Fruit fly (Drosophila melanogaster) whole organism, embryonic: Measurements from ENCODE around the gene CCDC53.
A peak's percentile ranks its signal among the peaks of the same experiment; 100 is the strongest.

Experiments
- Ada2b ChIP-seq: fragments of 200-800 bp; sonication (Bioruptor generic); IDR thresholded peaks from 2 replicates; pipeline ENCODE4 v1.3.6; 2022; ENCODE audit warnings: missing biosample characterization, missing genetic modification characterization
- CG10654 ChIP-seq: fragments of 200-800 bp; sonication (Bioruptor generic); optimal IDR thresholded peaks from 2 replicates; lab custom pipeline; 2016; ENCODE audit warnings: missing biosample characterization, missing genetic modification characterization
- CG11093 ChIP-seq: fragments of 200-800 bp; sonication (Bioruptor generic); IDR thresholded peaks from 3 replicates; pipeline ENCODE4 v1.3.6; 2022; ENCODE audit warnings: missing biosample characterization, missing genetic modification characterization
- CG11456 ChIP-seq: fragments of 200-800 bp; sonication (Bioruptor generic); IDR thresholded peaks from 3 replicates; pipeline ENCODE4 v1.3.6; 2022; ENCODE audit warnings: missing biosample characterization, missing genetic modification characterization
- CG12219 ChIP-seq: fragments of 200-800 bp; sonication (Bioruptor generic); optimal IDR thresholded peaks from 3 replicates; lab custom pipeline; 2018; ENCODE audit warnings: missing biosample characterization, mild to moderate bottlenecking, missing genetic modification characterization
- CG14860 ChIP-seq: fragments of 200-800 bp; sonication (Bioruptor generic); IDR thresholded peaks from 3 replicates; pipeline ENCODE4 v1.3.6; 2022; ENCODE audit warnings: missing biosample characterization, missing genetic modification characterization; ENCODE audit not compliant: partially characterized antibody
- CG15073 ChIP-seq: fragments of 200-800 bp; sonication (Bioruptor generic); optimal IDR thresholded peaks from 2 replicates; lab custom pipeline; 2016; ENCODE audit warnings: missing biosample characterization, missing genetic modification characterization
- CG16815 ChIP-seq: fragments of 200-800 bp; sonication (Bioruptor generic); optimal IDR thresholded peaks from 3 replicates; lab custom pipeline; 2017; ENCODE audit warnings: missing biosample characterization, mild to moderate bottlenecking, missing genetic modification characterization
- CG17802 ChIP-seq: fragments of 200-800 bp; sonication (Bioruptor generic); optimal IDR thresholded peaks from 2 replicates; lab custom pipeline; 2018; ENCODE audit warnings: missing biosample characterization, mild to moderate bottlenecking, missing genetic modification characterization, moderate library complexity
- CG31388 ChIP-seq: fragments of 200-800 bp; sonication (Bioruptor generic); optimal IDR thresholded peaks from 2 replicates; lab custom pipeline; 2016; ENCODE audit warnings: missing biosample characterization, missing genetic modification characterization
- CG31441 ChIP-seq: fragments of 200-800 bp; sonication (Bioruptor generic); IDR thresholded peaks from 2 replicates; pipeline ENCODE4 v1.3.6; 2022; ENCODE audit warnings: missing biosample characterization, missing genetic modification characterization
- CG42726 ChIP-seq: fragments of 200-800 bp; sonication (Bioruptor generic); IDR thresholded peaks from 2 replicates; pipeline ENCODE4 v1.3.6; 2022; ENCODE audit warnings: missing biosample characterization, missing genetic modification characterization; ENCODE audit not compliant: partially characterized antibody
- CG4328 ChIP-seq: fragments of 200-800 bp; sonication (Bioruptor generic); optimal IDR thresholded peaks from 3 replicates; lab custom pipeline; 2017; ENCODE audit warnings: missing biosample characterization, missing genetic modification reagents, missing genetic modification characterization
- CG4404 ChIP-seq: fragments of 200-800 bp; sonication (Bioruptor generic); IDR thresholded peaks from 2 replicates; pipeline ENCODE4 v1.3.6; 2022; ENCODE audit warnings: missing biosample characterization, missing genetic modification characterization
- CG5953 ChIP-seq: fragments of 200-800 bp; sonication (Bioruptor generic); IDR thresholded peaks from 2 replicates; pipeline ENCODE4 v1.3.6; 2022; ENCODE audit warnings: missing biosample characterization, missing genetic modification characterization
- CG6813 ChIP-seq: fragments of 200-800 bp; sonication (Bioruptor generic); optimal IDR thresholded peaks from 2 replicates; lab custom pipeline; 2017; ENCODE audit warnings: missing biosample characterization, missing genetic modification characterization, mild to moderate bottlenecking, moderate library complexity, missing genetic modification reagents
- CG8089 ChIP-seq: fragments of 200-800 bp; sonication (Bioruptor generic); optimal IDR thresholded peaks from 3 replicates; lab custom pipeline; 2016; ENCODE audit warnings: missing biosample characterization, missing genetic modification characterization
- CG8290 ChIP-seq, 3 experiments: fragments of 200-800 bp; sonication (Bioruptor generic); optimal IDR thresholded peaks; 2 replicates each; lab custom pipeline; 2016 to 2019; ENCODE audit warnings: missing biosample characterization in 3 of 3, missing genetic modification characterization in 3 of 3, mild to moderate bottlenecking in 2 of 3, moderate library complexity in 1 of 3
- CG8388 ChIP-seq: fragments of 200-800 bp; sonication (Bioruptor generic); optimal IDR thresholded peaks from 2 replicates; lab custom pipeline; 2019; ENCODE audit warnings: missing biosample characterization, mild to moderate bottlenecking, missing genetic modification characterization, moderate library complexity
- Dip2 ChIP-seq: fragments of 200-800 bp; sonication (Bioruptor generic); IDR thresholded peaks from 2 replicates; pipeline ENCODE4 v1.3.6; 2022; ENCODE audit warnings: missing biosample characterization, missing genetic modification characterization
- Gsc ChIP-seq: fragments of 200-800 bp; sonication (Bioruptor generic); IDR thresholded peaks from 2 replicates; pipeline ENCODE4 v1.3.6; 2022; ENCODE audit warnings: missing biosample characterization, missing genetic modification characterization
- HmgD ChIP-seq: fragments of 200-800 bp; sonication (Bioruptor generic); optimal IDR thresholded peaks from 3 replicates; lab custom pipeline; 2016; ENCODE audit warnings: missing biosample characterization, missing genetic modification characterization
- Hr51 ChIP-seq, 2 experiments: fragments of 200-800 bp; sonication (Bioruptor generic); optimal IDR thresholded peaks; 2 replicates in 1 of 2; 3 replicates in 1 of 2; lab custom pipeline; 2016 to 2018; ENCODE audit warnings: missing biosample characterization in 2 of 2, missing genetic modification characterization in 2 of 2, mild to moderate bottlenecking in 1 of 2, moderate library complexity in 1 of 2
- Lpt ChIP-seq: fragments of >200 bp; optimal IDR thresholded peaks from 2 replicates; lab custom pipeline; 2018; ENCODE audit warnings: missing biosample characterization, missing genetic modification characterization
- Meics ChIP-seq: fragments of 200-800 bp; sonication (Bioruptor generic); optimal IDR thresholded peaks from 2 replicates; lab custom pipeline; 2017; ENCODE audit warnings: missing biosample characterization, mild to moderate bottlenecking, missing genetic modification characterization
- Myb ChIP-seq: fragments of 200-800 bp; sonication (Bioruptor generic); optimal IDR thresholded peaks from 2 replicates; lab custom pipeline; 2016; ENCODE audit warnings: missing biosample characterization, missing genetic modification characterization
- Ptx1 ChIP-seq: fragments of 200-800 bp; sonication (Bioruptor generic); IDR thresholded peaks from 2 replicates; pipeline ENCODE4 v1.3.6; 2022; ENCODE audit warnings: missing biosample characterization, missing genetic modification characterization
- Side ChIP-seq: fragments of 200-800 bp; sonication (Bioruptor generic); optimal IDR thresholded peaks from 2 replicates; lab custom pipeline; 2016; ENCODE audit warnings: missing biosample characterization, missing genetic modification characterization
- Xbp1 ChIP-seq: fragments of 200-800 bp; sonication (Bioruptor generic); optimal IDR thresholded peaks from 3 replicates; lab custom pipeline; 2016; ENCODE audit warnings: missing biosample characterization, mild to moderate bottlenecking, missing genetic modification characterization
- abd-A ChIP-seq: fragments of 200-800 bp; sonication (Bioruptor generic); optimal IDR thresholded peaks from 3 replicates; lab custom pipeline; 2019; ENCODE audit warnings: missing biosample characterization, mild to moderate bottlenecking, missing genetic modification characterization, moderate library complexity
- bsh ChIP-seq, 2 experiments: fragments of 200-800 bp; sonication (Bioruptor generic); optimal IDR thresholded peaks; 2 replicates each; lab custom pipeline; 2017 to 2018; ENCODE audit warnings: mild to moderate bottlenecking in 2 of 2, missing biosample characterization in 2 of 2, missing genetic modification characterization in 2 of 2, moderate library complexity in 1 of 2
- chm ChIP-seq: fragments of 200-800 bp; sonication (Bioruptor generic); IDR thresholded peaks from 2 replicates; pipeline ENCODE4 v1.3.6; 2022; ENCODE audit warnings: missing biosample characterization, missing genetic modification characterization
- croc ChIP-seq: fragments of 200-800 bp; sonication (Bioruptor generic); conservative IDR thresholded peaks from 3 replicates; pipeline ENCODE4 v1.3.6; 2022; ENCODE audit warnings: missing biosample characterization, missing genetic modification characterization
- dan ChIP-seq: fragments of 200-800 bp; sonication (Bioruptor generic); IDR thresholded peaks from 2 replicates; pipeline ENCODE4 v1.3.6; 2022; ENCODE audit warnings: missing biosample characterization, missing genetic modification characterization
- en ChIP-seq: fragments of 200-800 bp; sonication (Bioruptor generic); optimal IDR thresholded peaks from 2 replicates; lab custom pipeline; 2016; ENCODE audit warnings: missing biosample characterization, missing genetic modification characterization
- fd102C ChIP-seq: fragments of 200-800 bp; sonication (Bioruptor generic); optimal IDR thresholded peaks from 2 replicates; lab custom pipeline; 2018; ENCODE audit warnings: missing biosample characterization, mild to moderate bottlenecking, missing genetic modification characterization, moderate library complexity
- gem ChIP-seq: fragments of 200-800 bp; sonication (Bioruptor generic); optimal IDR thresholded peaks from 2 replicates; lab custom pipeline; 2019; ENCODE audit warnings: missing biosample characterization, mild to moderate bottlenecking, missing genetic modification characterization, moderate library complexity
- gfzf ChIP-seq: fragments of 200-800 bp; sonication (Bioruptor generic); optimal IDR thresholded peaks from 2 replicates; lab custom pipeline; 2016; ENCODE audit warnings: missing biosample characterization, mild to moderate bottlenecking, missing genetic modification characterization, moderate library complexity
- ham ChIP-seq: fragments of 200-800 bp; sonication (Bioruptor generic); IDR thresholded peaks from 2 replicates; pipeline ENCODE4 v1.3.6; 2022; ENCODE audit warnings: missing biosample characterization, missing genetic modification characterization
- lbe ChIP-seq: fragments of 200-800 bp; sonication (Bioruptor generic); optimal IDR thresholded peaks from 2 replicates; lab custom pipeline; 2016; ENCODE audit warnings: missing biosample characterization, mild to moderate bottlenecking, missing genetic modification characterization
- nerfin-1 ChIP-seq: fragments of 200-800 bp; sonication (Bioruptor generic); optimal IDR thresholded peaks from 3 replicates; lab custom pipeline; 2019; ENCODE audit warnings: missing biosample characterization, mild to moderate bottlenecking, missing genetic modification characterization, moderate library complexity
- odd ChIP-seq: fragments of 200-800 bp; sonication (Bioruptor generic); optimal IDR thresholded peaks from 2 replicates; lab custom pipeline; 2017; ENCODE audit warnings: missing biosample characterization, mild to moderate bottlenecking, missing genetic modification characterization
- onecut ChIP-seq: fragments of 200-800 bp; sonication (Bioruptor generic); IDR thresholded peaks from 2 replicates; pipeline ENCODE4 v1.3.6; 2022; ENCODE audit warnings: missing biosample characterization, missing genetic modification characterization
- sc ChIP-seq, 3 experiments: fragments of >200 bp in 2 of 3; fragments of 200-800 bp in 1 of 3; sonication (Bioruptor generic) in 1 of 3; optimal IDR thresholded peaks; 2 replicates in 2 of 3; 3 replicates in 1 of 3; lab custom pipeline; 2017; ENCODE audit warnings: mild to moderate bottlenecking in 1 of 3, missing biosample characterization in 1 of 3, missing genetic modification characterization in 1 of 3, missing genetic modification reagents in 1 of 3
- sens ChIP-seq: fragments of 200-800 bp; sonication (Bioruptor generic); peaks from one replicate; lab custom pipeline; 2016; ENCODE audit warnings: missing biosample characterization, missing genetic modification characterization
- seq ChIP-seq: fragments of 200-800 bp; sonication (Bioruptor generic); IDR thresholded peaks from 2 replicates; pipeline ENCODE4 v1.3.6; 2022; ENCODE audit warnings: missing biosample characterization, missing genetic modification characterization
- sisA ChIP-seq: fragments of 200-800 bp; sonication (Bioruptor generic); IDR thresholded peaks from 2 replicates; pipeline ENCODE4 v1.3.6; 2022; ENCODE audit warnings: missing biosample characterization, missing genetic modification characterization
- stwl ChIP-seq: fragments of 200-800 bp; sonication (Bioruptor generic); optimal IDR thresholded peaks from 3 replicates; lab custom pipeline; 2018; ENCODE audit warnings: missing biosample characterization, mild to moderate bottlenecking, missing genetic modification characterization, moderate library complexity

CCDC53 gene

dm6 chr2L:8033756-8034155 is 7.2 kb upstream of the CCDC53 start (continued):
- no peak for TF ChIP-seq fd102C

- TF ChIP-seq CG12219 (GFP tag; lab: Kevin White, UChicago) = peak; percentile 72
- TF ChIP-seq CG8388 (GFP tag; lab: Kevin White, UChicago) = peak; percentile 54
- TF ChIP-seq Gsc (GFP tag; lab: Robert Waterston, UW) = no peak
- peak; percentile 53 for TF ChIP-seq sisA (GFP tag; lab: Robert Waterston, UW)
- peak; percentile 76 for TF ChIP-seq gem (tag; lab: Kevin White, UChicago)
- no peak for TF ChIP-seq CG15073 (GFP tag; lab: Kevin White, UChicago)
- no peak for TF ChIP-seq CG17802
- peak; percentile 53; the same call in 1 of the 2 replicates for TF ChIP-seq CG5953
- peak; percentile 67; the same call in 1 of the 2 replicates for TF ChIP-seq chm (GFP tag; lab: Robert Waterston, UW)
- TF ChIP-seq Ptx1 (GFP tag; lab: Robert Waterston, UW) = peak; percentile 72
- TF ChIP-seq Myb = peak; percentile 1
- no peak for TF ChIP-seq CG42726 (GFP tag; lab: Robert Waterston, UW)
- peak; percentile 61 for TF ChIP-seq Ada2b (GFP tag; lab: Robert Waterston, UW)
- TF ChIP-seq dan = no peak
- TF ChIP-seq abd-A (tag; lab: Kevin White, UChicago) = no peak
- peak; percentile 53 for TF ChIP-seq Meics (GFP tag; lab: Kevin White, UChicago)
- no peak for TF ChIP-seq CG4404 (GFP tag; lab: Robert Waterston, UW)
- no peak for TF ChIP-seq Lpt (GFP tag; lab: Kevin White, UChicago)
- 0 out of 3 replicates have a peak, but pooled peaks have one; percentile 13 for TF ChIP-seq croc (GFP tag; lab: Robert Waterston, UW)
- peak; percentile 15 to 77 for TF ChIP-seq Hr51 (GFP tag; optimal IDR thresholded peaks at IDR 0.05; lab: Kevin White, UChicago)
- no peak for TF ChIP-seq ham (GFP tag; lab: Robert Waterston, UW)
- TF ChIP-seq odd (GFP tag; lab: Kevin White, UChicago) = peak; percentile 4
- TF ChIP-seq nerfin-1 (tag; lab: Kevin White, UChicago) = peak; percentile 9
- TF ChIP-seq CG8089 (GFP tag; lab: Kevin White, UChicago) = no peak
- TF ChIP-seq CG16815 (GFP tag; lab: Kevin White, UChicago) = no peak
- no peak for TF ChIP-seq CG31388 (GFP tag; lab: Kevin White, UChicago)
- no peak for TF ChIP-seq gfzf (GFP tag; lab: Kevin White, UChicago)
- TF ChIP-seq sens (GFP tag; lab: Kevin White, UChicago) = peak; percentile 92
- peak; percentile 70 for TF ChIP-seq Xbp1 (GFP tag; lab: Kevin White, UChicago)
- no peak for TF ChIP-seq CG6813 (GFP tag; lab: Kevin White, UChicago)
- TF ChIP-seq Dip2 (GFP tag; lab: Robert Waterston, UW) = no peak
- TF ChIP-seq CG4328 (GFP tag; lab: Kevin White, UChicago) = no peak
- no peak for TF ChIP-seq HmgD (GFP tag; lab: Kevin White, UChicago)
- peak; percentile 41 for TF ChIP-seq Side
- TF ChIP-seq sc (optimal IDR thresholded peaks at IDR 0.05; lab: Kevin White, UChicago) = no peak
- peak; percentile 9 for TF ChIP-seq sc (GFP tag; optimal IDR thresholded peaks at IDR 0.05; lab: Kevin White, UChicago)
- TF ChIP-seq CG11093 (GFP tag; lab: Robert Waterston, UW) = no peak
- TF ChIP-seq lbe (GFP tag; lab: Kevin White, UChicago) = no peak
- TF ChIP-seq seq (GFP tag; lab: Robert Waterston, UW) = peak; percentile 78
- TF ChIP-seq CG14860 = no peak
- TF ChIP-seq en (GFP tag; lab: Kevin White, UChicago) = no peak
- TF ChIP-seq CG8290 (GFP tag; optimal IDR thresholded peaks at IDR 0.05; lab: Kevin White, UChicago) = no peak
- peak in 1 of 2 experiments; percentile 64 for TF ChIP-seq CG8290 (tag; optimal IDR thresholded peaks at IDR 0.05; lab: Kevin White, UChicago)
- peak; percentile 7 for TF ChIP-seq CG10654
- peak; percentile 52; the same call in 1 of the 2 replicates for TF ChIP-seq CG31441 (GFP tag; lab: Robert Waterston, UW)
- no peak for TF ChIP-seq stwl (tag; lab: Kevin White, UChicago)
- no peak for TF ChIP-seq CG11456
- 0 out of 2 replicates have a peak, but pooled peaks have one; percentile 38 for TF ChIP-seq onecut (GFP tag; lab: Robert Waterston, UW)
- TF ChIP-seq bsh (GFP tag; optimal IDR thresholded peaks at IDR 0.05; lab: Kevin White, UChicago) = peak; percentile 34 to 57
Observed at dm6 chr2L:8034734-8035133, 6.2 kb upstream of the CCDC53 start.
